Worm (Caenorhabditis elegans) whole organism, late embryonic: ENCODE measurements around the gene scvp-1.

Source experiments
- K09A11.1 ChIP-seq: sonication (generic microtip); optimal IDR thresholded peaks from 2 replicates; lab custom pipeline; 2017; ENCODE audit warnings: antibody characterized with exemption, mild to moderate bottlenecking, missing genetic modification characterization, missing compliant biosample characterization; ENCODE audit not compliant: insufficient read depth
- ama-1 ChIP-seq: fragments of 150-350 bp; optimal IDR thresholded peaks from 2 replicates; lab custom pipeline; 2014
- dmd-4 ChIP-seq: sonication (generic microtip); optimal IDR thresholded peaks from 2 replicates; lab custom pipeline; 2016; ENCODE audit warnings: borderline replicate concordance, missing genetic modification characterization, missing compliant biosample characterization
- elt-2 ChIP-seq: sonication (generic microtip); optimal IDR thresholded peaks from 2 replicates; lab custom pipeline; 2016; ENCODE audit warnings: missing genetic modification reagents, missing genetic modification characterization, missing compliant biosample characterization
- fkh-10 ChIP-seq: fragments of 150-350 bp; optimal IDR thresholded peaks from 2 replicates; lab custom pipeline; 2014; ENCODE audit warnings: missing biosample characterization, missing genetic modification reagents, missing genetic modification characterization
- hlh-6 ChIP-seq: sonication (generic microtip); optimal IDR thresholded peaks from 2 replicates; lab custom pipeline; 2016; ENCODE audit warnings: missing genotype, missing genetic modification characterization, missing compliant biosample characterization
- mec-3 ChIP-seq: sonication (generic microtip); optimal IDR thresholded peaks from 2 replicates; lab custom pipeline; 2016; ENCODE audit warnings: borderline replicate concordance, missing genetic modification characterization, missing compliant biosample characterization
- nhr-11 ChIP-seq: fragments of 150-350 bp; optimal IDR thresholded peaks from 2 replicates; lab custom pipeline; 2014; ENCODE audit warnings: missing biosample characterization, missing genetic modification characterization
- pag-3 ChIP-seq: sonication (generic microtip); optimal IDR thresholded peaks from 2 replicates; lab custom pipeline; 2016; ENCODE audit warnings: missing compliant biosample characterization, missing genetic modification characterization, borderline replicate concordance
- pha-4 ChIP-seq: fragments of 150-350 bp; optimal IDR thresholded peaks from 2 replicates; lab custom pipeline; 2018; ENCODE audit warnings: missing biosample characterization, missing genetic modification reagents, missing genetic modification characterization
- rnt-1 ChIP-seq: sonication (generic microtip); optimal IDR thresholded peaks from 2 replicates; lab custom pipeline; 2016; ENCODE audit warnings: missing genetic modification characterization, missing compliant biosample characterization
- tbx-2 ChIP-seq: sonication (generic microtip); optimal IDR thresholded peaks from 2 replicates; lab custom pipeline; 2016; ENCODE audit warnings: missing genetic modification characterization, missing compliant biosample characterization
- ttx-3 ChIP-seq: sonication (generic microtip); optimal IDR thresholded peaks from 2 replicates; lab custom pipeline; 2016; ENCODE audit warnings: missing genetic modification reagents, missing genetic modification characterization, missing compliant biosample characterization

- no peak for TF ChIP-seq pag-3 (tag; lab: Kevin White, UChicago)
- TF ChIP-seq rnt-1 (tag; lab: Kevin White, UChicago): no peak
- no peak for TF ChIP-seq dmd-4 (tag; lab: Kevin White, UChicago)
- TF ChIP-seq fkh-10 (GFP tag; lab: Kevin White, UChicago): no peak
- no peak for TF ChIP-seq nhr-11
- no peak for TF ChIP-seq hlh-6 (tag; lab: Kevin White, UChicago)
- no peak for TF ChIP-seq K09A11.1 (tag; lab: Kevin White, UChicago)
- no peak for TF ChIP-seq ama-1
- no peak for TF ChIP-seq ttx-3 (tag; lab: Kevin White, UChicago)
- no peak for TF ChIP-seq mec-3 (tag; lab: Kevin White, UChicago)
- TF ChIP-seq pha-4: no peak
- TF ChIP-seq elt-2 (tag; lab: Kevin White, UChicago): no peak
- no peak for TF ChIP-seq tbx-2 (tag; lab: Kevin White, UChicago)
These were observed 34.8 kb downstream of the scvp-1 start, which contains the start of gene F32D8.13 for ce11 chrV:10896295-10896694.
